Worm (Caenorhabditis elegans) whole organism, L1 larva: ENCODE results near the gene F37B4.15.

Experiments
- ama-1 ChIP-seq: fragments of 150-350 bp; optimal IDR thresholded peaks from 2 replicates; lab custom pipeline; 2014
- egl-27 ChIP-seq, 2 experiments: fragments of 150-350 bp in 1 of 2; sonication (generic microtip); optimal IDR thresholded peaks; 3 replicates each; lab custom pipeline; 2017 to 2018; ENCODE audit warnings: missing biosample characterization in 2 of 2, missing genetic modification characterization in 2 of 2, missing genetic modification reagents in 2 of 2
- nhr-77 ChIP-seq: fragments of 150-350 bp; optimal IDR thresholded peaks from 2 replicates; lab custom pipeline; 2014; ENCODE audit warnings: missing biosample characterization, missing genetic modification characterization
- pqm-1 ChIP-seq: sonication (generic microtip); optimal IDR thresholded peaks from 3 replicates; lab custom pipeline; 2017; ENCODE audit warnings: missing biosample characterization, missing genetic modification characterization

ce11 chrV:2922594-2922993 is 30.6 kb downstream of the F37B4.15 start, which contains the start of gene srh-38:
- no peak for TF ChIP-seq nhr-77
- TF ChIP-seq ama-1 (lab: Kevin White, UChicago), result no peak
- TF ChIP-seq egl-27 (tag; optimal IDR thresholded peaks at IDR 0.05; lab: Kevin White, UChicago), result no peak
- no peak for TF ChIP-seq pqm-1 (tag; lab: Kevin White, UChicago)
